Fruit fly (Drosophila melanogaster): ENCODE results near the gene CG14321.

- TF ChIP-seq gfzf (GFP tag; optimal IDR thresholded peaks at IDR 0.05) (no peak), H2.0 (GFP tag; IDR thresholded peaks at IDR 0.05) (no peak), CkIIα-i1 (GFP tag; IDR thresholded peaks at IDR 0.05) (no peak), org-1 (GFP tag; optimal IDR thresholded peaks at IDR 0.05) (no peak), CG6254 (GFP tag; optimal IDR thresholded peaks at IDR 0.05) (no peak), CG2202 (tag; optimal IDR thresholded peaks at IDR 0.05) (no peak), Dfd (GFP tag; optimal IDR thresholded peaks at IDR 0.05) (no peak), otp (GFP tag; IDR thresholded peaks at IDR 0.05) (no peak), CG9215 (GFP tag; IDR thresholded peaks at IDR 0.05) (no peak), Sry-β (GFP tag; optimal IDR thresholded peaks at IDR 0.05) (no peak), BEAF-32 (GFP tag; optimal IDR thresholded peaks at IDR 0.05) (no peak), CG1832 (GFP tag; optimal IDR thresholded peaks at IDR 0.05) (no peak), h (optimal IDR thresholded peaks at IDR 0.05) (no peak), dmrt11E (tag; optimal IDR thresholded peaks at IDR 0.05) (no peak)
These were observed 40.5 kb downstream of the CG14321 start for dm6 chr3R:17773893-17774292.
